Worm (Caenorhabditis elegans) whole organism, dauer: Measurements from ENCODE around the gene K10C2.14.

Experiments
- unc-62 ChIP-seq: sonication (generic microtip); optimal IDR thresholded peaks from 2 replicates; lab custom pipeline; 2017; ENCODE audit warnings: missing biosample characterization, missing genetic modification reagents, missing genetic modification characterization

The K10C2.14 gene

ce11 chrX:6446564-6446963, 6.2 kb upstream of the K10C2.14 start, which contains the start of gene asp-14:
Gene asp-14 (minus strand): TSS chrX:6446664.
- TF ChIP-seq unc-62 (GFP tag; lab: Kevin White, UChicago), result no peak

- no peak for TF ChIP-seq unc-62 (GFP tag; lab: Kevin White, UChicago)
Measured at ce11 chrX:6445239-6445638, 4.9 kb upstream of the K10C2.14 start.

ce11 chrX:6443373-6443772, 3.0 kb upstream of the K10C2.14 start, which contains the start of gene K10C2.7:
Gene K10C2.7 (minus strand): TSS chrX:6443473.
- no peak for TF ChIP-seq unc-62 (GFP tag; lab: Kevin White, UChicago)

DNA sequence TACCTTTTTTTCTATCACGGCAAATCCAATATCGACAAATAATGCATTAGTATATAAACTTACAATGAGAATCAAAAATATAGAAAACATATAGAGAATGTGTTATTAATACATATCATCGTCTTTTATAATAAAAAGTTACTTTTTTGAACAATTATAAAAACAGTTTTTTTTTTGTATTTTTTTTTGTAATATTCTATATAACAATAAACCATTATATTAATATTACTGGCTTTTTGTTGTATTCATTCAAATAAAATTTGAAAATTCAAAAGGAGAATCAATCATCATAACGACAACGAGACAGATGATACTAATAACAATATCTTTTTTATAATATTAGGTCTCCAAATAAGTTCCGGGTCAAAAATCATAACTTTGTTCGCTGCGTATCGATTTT, 2.8 kb downstream of the K10C2.14 start, which contains the start of gene K10C2.8:
Gene K10C2.8 (minus strand): TSS at position 101 of the 400 bp plus-strand sequence.
- TF ChIP-seq unc-62 (GFP tag; lab: Kevin White, UChicago), result no peak

DNA sequence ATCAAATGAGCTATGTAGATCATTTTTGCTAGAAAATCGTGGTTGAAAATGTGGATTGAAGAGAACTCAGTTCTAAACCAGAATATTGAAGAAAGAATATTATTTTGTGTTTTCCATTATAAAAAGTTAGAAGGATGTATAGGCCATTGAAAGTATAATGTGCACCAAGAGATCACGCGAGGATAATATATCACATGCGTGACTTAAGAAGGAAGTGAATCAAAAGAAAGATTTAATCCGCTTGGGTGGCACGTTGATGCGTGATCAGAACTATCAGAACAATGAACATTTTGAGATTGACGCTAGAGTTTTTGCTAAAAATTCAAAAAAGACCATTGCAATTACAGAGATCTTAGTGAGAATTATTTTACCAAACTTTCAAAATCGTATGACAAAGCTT, 4.6 kb downstream of the K10C2.14 start:
- TF ChIP-seq unc-62 (GFP tag; lab: Kevin White, UChicago), result no peak

DNA sequence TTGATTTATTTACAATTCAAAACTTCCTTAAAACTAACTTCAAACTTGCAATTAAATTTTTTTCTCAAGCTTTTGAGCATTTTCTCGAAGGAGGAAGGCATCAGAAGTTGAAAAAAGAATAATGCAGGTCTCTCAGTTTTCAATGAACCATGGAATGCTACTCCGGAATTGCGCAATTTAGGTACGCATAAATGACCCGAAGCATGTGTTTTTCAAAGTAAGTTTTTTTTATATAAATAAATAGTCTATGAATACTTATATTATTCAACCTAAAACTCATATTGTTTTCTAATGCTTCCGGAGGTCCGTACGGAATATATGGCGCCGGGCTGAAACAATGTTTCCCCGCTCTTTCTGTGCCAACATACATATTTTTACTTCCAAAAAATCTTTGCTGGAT, 6.7 kb downstream of the K10C2.14 start, which contains the start of gene K10C2.2:
Gene K10C2.2 (minus strand): TSS at position 101 of the 400 bp plus-strand sequence.
- TF ChIP-seq unc-62 (GFP tag; lab: Kevin White, UChicago), result no peak

ce11 chrX:6430510-6430909, 9.9 kb downstream of the K10C2.14 start, which contains the start of gene ctsa-2:
Gene ctsa-2 (minus strand): TSS chrX:6430610.
- no peak for TF ChIP-seq unc-62 (GFP tag; lab: Kevin White, UChicago)

ce11 chrX:6429552-6429951, 10.8 kb downstream of the K10C2.14 start:
- no peak for TF ChIP-seq unc-62 (GFP tag; lab: Kevin White, UChicago)

DNA sequence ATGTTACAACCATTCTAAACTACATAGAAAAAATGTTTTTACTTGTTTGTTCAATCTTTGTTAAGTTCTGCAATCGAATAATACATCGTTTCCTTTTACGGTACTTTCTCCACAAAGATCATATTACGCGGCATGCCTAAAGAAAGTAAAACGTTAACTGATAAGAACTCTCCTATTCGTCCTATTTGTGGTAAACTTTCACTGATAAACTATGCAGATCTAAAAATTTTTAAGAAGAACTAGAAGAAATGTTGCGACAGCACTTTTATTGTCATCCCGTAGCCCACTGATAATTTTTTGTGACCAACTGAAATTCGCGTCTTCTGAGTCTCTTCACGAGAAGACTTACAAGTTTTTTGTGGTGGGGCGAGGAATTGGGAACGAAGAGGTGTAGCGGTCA, 13.2 kb downstream of the K10C2.14 start:
- TF ChIP-seq unc-62 (GFP tag; lab: Kevin White, UChicago), result no peak

DNA sequence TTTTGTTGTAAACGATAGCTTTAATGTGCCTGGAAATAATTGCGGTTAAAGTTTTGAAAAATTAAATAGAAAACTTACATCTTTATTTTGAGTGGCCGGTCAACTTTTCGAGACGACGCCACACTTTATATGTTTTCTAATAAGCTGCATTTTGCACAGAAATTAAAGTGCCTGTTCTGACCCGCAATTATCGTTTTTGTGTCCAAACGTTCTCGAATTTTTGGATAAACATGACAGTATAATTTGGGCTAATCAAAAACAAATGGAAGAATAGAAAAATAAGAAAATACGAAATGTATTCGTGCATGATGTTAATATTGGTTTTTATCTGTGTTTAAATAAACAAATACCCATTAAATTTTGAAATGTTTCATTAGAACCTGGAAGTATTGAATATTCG, 19.7 kb downstream of the K10C2.14 start, which contains the start of gene K10C2.12:
Gene K10C2.12 (minus strand): TSS at position 101 of the 400 bp plus-strand sequence.
- no peak for TF ChIP-seq unc-62 (GFP tag; lab: Kevin White, UChicago)

ce11 chrX:6419113-6419512, 21.3 kb downstream of the K10C2.14 start:
- no peak for TF ChIP-seq unc-62 (GFP tag; lab: Kevin White, UChicago)

DNA sequence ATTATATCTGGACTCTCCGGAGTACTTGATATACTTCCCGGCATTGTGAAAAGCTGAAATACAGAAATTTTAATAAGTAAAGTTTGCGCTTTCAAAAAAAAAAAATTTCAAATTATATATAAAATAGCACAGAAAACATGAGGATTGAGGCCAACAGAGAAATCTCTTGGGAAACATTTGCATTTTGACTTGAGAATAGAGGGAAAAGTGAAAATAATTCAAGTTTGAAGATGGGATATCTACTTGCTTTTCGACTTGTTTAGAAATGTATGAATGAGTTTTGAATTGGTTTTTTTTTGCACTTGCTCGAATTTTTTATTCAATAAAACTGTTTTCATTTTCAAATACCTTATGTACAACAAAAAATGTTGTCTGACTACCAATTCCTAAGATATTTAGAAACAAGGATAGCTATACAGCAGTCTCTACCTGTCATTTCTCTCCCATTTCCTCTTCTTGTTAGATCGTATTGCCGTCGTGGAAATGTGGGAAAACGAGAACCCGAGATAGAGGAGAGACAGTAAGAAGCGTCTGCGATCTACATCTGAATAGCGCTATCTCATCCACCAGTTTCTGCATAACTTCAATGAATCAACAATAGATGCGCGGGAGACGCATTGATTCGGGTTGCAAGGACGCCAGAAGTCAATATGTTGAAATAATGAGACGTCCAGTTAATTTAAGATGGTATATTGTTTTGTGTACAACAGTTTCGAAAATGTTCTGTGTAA, 23.8 kb downstream of the K10C2.14 start, which contains the start of gene T22E5.6:
Gene T22E5.6 (minus strand): TSS at position 51 of the 731 bp plus-strand sequence.
- TF ChIP-seq unc-62 (GFP tag; lab: Kevin White, UChicago), result no peak

- no peak for TF ChIP-seq unc-62 (GFP tag; lab: Kevin White, UChicago)
Measured at ce11 chrX:6413583-6413982, 26.8 kb downstream of the K10C2.14 start.

- no peak for TF ChIP-seq unc-62 (GFP tag; lab: Kevin White, UChicago)
Measured at ce11 chrX:6412575-6412974, 27.8 kb downstream of the K10C2.14 start, which contains the start of gene T22E5.1. Gene T22E5.1 (plus strand): TSS chrX:6412875.

DNA sequence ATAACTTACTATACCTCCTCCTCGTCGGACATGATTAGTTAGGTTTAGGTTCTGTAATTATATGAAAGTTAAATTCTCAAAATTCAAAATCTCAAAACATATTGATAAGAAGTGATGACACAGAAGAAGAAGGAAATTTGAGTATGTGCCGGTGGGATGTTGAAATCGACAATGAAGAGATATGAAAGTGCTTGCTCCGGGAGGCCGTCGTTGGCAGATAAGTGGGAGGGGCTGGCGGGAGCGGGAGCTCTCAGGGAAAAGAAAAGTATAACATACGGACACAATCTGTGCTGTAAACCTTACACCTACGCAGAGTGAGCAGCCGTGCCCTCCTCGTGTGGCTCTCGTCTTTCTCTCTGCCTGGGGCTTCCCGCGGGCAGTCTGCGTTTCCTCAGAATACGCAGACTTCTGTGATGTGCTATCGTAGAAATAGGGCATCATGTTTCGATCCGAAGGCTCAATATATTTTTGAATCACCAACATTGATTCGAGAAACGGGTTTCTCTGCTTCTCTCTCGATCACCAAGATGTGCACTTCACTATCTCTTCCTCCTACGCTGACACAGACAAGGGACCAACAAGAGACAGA, 30.1 kb downstream of the K10C2.14 start, which contains the start of gene mup-2:
Gene mup-2 (minus strand): TSS at position 51 of the 589 bp plus-strand sequence.
- no peak for TF ChIP-seq unc-62 (GFP tag; lab: Kevin White, UChicago)

DNA sequence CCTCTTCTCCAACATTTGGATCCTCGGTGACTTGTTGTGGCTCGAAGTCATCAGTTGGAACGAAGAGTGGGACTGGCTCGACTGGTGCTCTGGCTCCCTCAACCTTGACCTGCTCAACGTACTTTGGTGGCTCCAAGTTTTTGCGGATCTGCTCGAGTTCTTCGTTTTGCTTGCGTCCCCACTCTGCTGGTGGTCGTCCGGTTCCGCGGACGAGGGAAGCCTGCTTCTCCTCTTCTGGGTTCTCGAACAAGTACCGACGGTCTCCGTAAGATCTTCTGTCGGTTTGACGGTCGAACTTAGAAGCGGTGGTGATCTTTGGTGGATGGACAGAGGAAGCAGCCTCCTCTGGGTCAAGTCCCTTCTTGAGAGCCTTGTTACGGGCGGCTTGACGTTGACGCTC, 31.7 kb downstream of the K10C2.14 start:
- no peak for TF ChIP-seq unc-62 (GFP tag; lab: Kevin White, UChicago)
